Fruit fly (Drosophila melanogaster): ENCODE measurements around the gene Osi11.

dm6 chr3R:6244035-6244434 is 24.5 kb downstream of the Osi11 start:
- TF ChIP-seq Hr78 (GFP tag; optimal IDR thresholded peaks at IDR 0.05), result no peak
- no peak for TF ChIP-seq sv (GFP tag; optimal IDR thresholded peaks at IDR 0.05)

Data from whole organism, wandering third instar larva.